Fruit fly (Drosophila melanogaster) whole organism, embryonic: ENCODE results near the gene CG11891.

Source experiments
- Adf1 ChIP-seq: fragments of 200-800 bp; sonication (Bioruptor generic); IDR thresholded peaks from 2 replicates; pipeline ENCODE4 v1.3.6; 2022; ENCODE audit warnings: missing biosample characterization, missing genetic modification characterization
- Atf-2 ChIP-seq: fragments of 200-800 bp; sonication (Bioruptor generic); optimal IDR thresholded peaks from 2 replicates; lab custom pipeline; 2016; ENCODE audit warnings: missing biosample characterization, missing genetic modification characterization
- Awh ChIP-seq: fragments of 200-800 bp; sonication (Bioruptor generic); IDR thresholded peaks from 2 replicates; pipeline ENCODE4, ENCODE4 v1.3.6; 2022; ENCODE audit warnings: missing biosample characterization, missing genetic modification characterization
- CG10209 ChIP-seq: fragments of 200-800 bp; sonication (Bioruptor generic); optimal IDR thresholded peaks from 3 replicates; lab custom pipeline; 2017; ENCODE audit warnings: missing biosample characterization, mild to moderate bottlenecking, missing genetic modification characterization, missing genetic modification reagents
- CG10366 ChIP-seq: fragments of 200-800 bp; sonication (Bioruptor generic); IDR thresholded peaks from 2 replicates; pipeline ENCODE4 v1.3.6; 2022; ENCODE audit warnings: missing biosample characterization, missing genetic modification characterization
- CG10431 ChIP-seq: fragments of 200-800 bp; sonication (Bioruptor generic); optimal IDR thresholded peaks from 3 replicates; lab custom pipeline; 2018; ENCODE audit warnings: missing biosample characterization, mild to moderate bottlenecking, missing genetic modification characterization
- CG12155 ChIP-seq: fragments of 200-800 bp; sonication (Bioruptor generic); optimal IDR thresholded peaks from 3 replicates; lab custom pipeline; 2016; ENCODE audit warnings: missing biosample characterization, missing genetic modification characterization
- CG12299 ChIP-seq: fragments of 200-800 bp; sonication (Bioruptor generic); optimal IDR thresholded peaks from 2 replicates; lab custom pipeline; 2018; ENCODE audit warnings: missing biosample characterization, mild to moderate bottlenecking, missing genetic modification characterization
- CG12659 ChIP-seq: fragments of 200-800 bp; sonication (Bioruptor generic); optimal IDR thresholded peaks from 3 replicates; lab custom pipeline; 2017; ENCODE audit warnings: mild to moderate bottlenecking, missing biosample characterization, missing genetic modification reagents, missing genetic modification characterization
- CG12744 ChIP-seq: fragments of 200-800 bp; sonication (Bioruptor generic); optimal IDR thresholded peaks from 2 replicates; lab custom pipeline; 2016; ENCODE audit warnings: missing biosample characterization, missing genetic modification characterization
- CG14014 ChIP-seq: fragments of 200-800 bp; sonication (Bioruptor generic); IDR thresholded peaks from 2 replicates; pipeline ENCODE4 v1.3.6; 2022; ENCODE audit warnings: missing biosample characterization, missing genetic modification characterization
- CG1529 ChIP-seq: fragments of 200-800 bp; sonication (Bioruptor generic); optimal IDR thresholded peaks from 3 replicates; lab custom pipeline; 2018; ENCODE audit warnings: missing biosample characterization, missing genetic modification characterization
- CG15696 ChIP-seq: fragments of 200-800 bp; sonication (Bioruptor generic); optimal IDR thresholded peaks from 2 replicates; lab custom pipeline; 2019; ENCODE audit warnings: missing biosample characterization, mild to moderate bottlenecking, missing genetic modification characterization, moderate library complexity
- CG17912 ChIP-seq: fragments of 200-800 bp; sonication (Bioruptor generic); optimal IDR thresholded peaks from 2 replicates; lab custom pipeline; 2018; ENCODE audit warnings: missing biosample characterization, mild to moderate bottlenecking, missing genetic modification characterization
- CG18619 ChIP-seq: fragments of 200-800 bp; sonication (Bioruptor generic); optimal IDR thresholded peaks from 3 replicates; lab custom pipeline; 2017; ENCODE audit warnings: missing biosample characterization, mild to moderate bottlenecking, missing genetic modification characterization
- CG3281 ChIP-seq: fragments of 200-800 bp; sonication (Bioruptor generic); optimal IDR thresholded peaks from 3 replicates; lab custom pipeline; 2017; ENCODE audit warnings: missing biosample characterization, mild to moderate bottlenecking, missing genetic modification characterization
- CG4730 ChIP-seq: fragments of 200-800 bp; sonication (Bioruptor generic); IDR thresholded peaks from 2 replicates; pipeline ENCODE4 v1.3.6; 2022; ENCODE audit warnings: missing biosample characterization, missing genetic modification characterization
- CG5953 ChIP-seq: fragments of 200-800 bp; sonication (Bioruptor generic); IDR thresholded peaks from 2 replicates; pipeline ENCODE4 v1.3.6; 2022; ENCODE audit warnings: missing biosample characterization, missing genetic modification characterization
- CG6175 ChIP-seq: fragments of 200-800 bp; sonication (Bioruptor generic); IDR thresholded peaks from 3 replicates; pipeline ENCODE4 v1.3.6; 2022; ENCODE audit warnings: missing biosample characterization, missing genetic modification characterization
- CG8359 ChIP-seq: fragments of 200-800 bp; sonication (Bioruptor generic); optimal IDR thresholded peaks from 2 replicates; lab custom pipeline; 2017; ENCODE audit warnings: missing biosample characterization, mild to moderate bottlenecking, missing genetic modification characterization, borderline replicate concordance
- CG9437 ChIP-seq: fragments of 200-800 bp; sonication (Bioruptor generic); optimal IDR thresholded peaks from 2 replicates; lab custom pipeline; 2018; ENCODE audit warnings: missing biosample characterization, mild to moderate bottlenecking, missing genetic modification characterization
- CG9932 ChIP-seq: fragments of 200-800 bp; sonication (Bioruptor generic); IDR thresholded peaks from 2 replicates; pipeline ENCODE4 v1.3.6; 2022; ENCODE audit warnings: missing biosample characterization, missing genetic modification characterization
- D19A ChIP-seq: fragments of 200-800 bp; optimal IDR thresholded peaks from 3 replicates; lab custom pipeline; 2019; ENCODE audit warnings: missing biosample characterization, mild to moderate bottlenecking, missing genetic modification characterization, moderate library complexity
- Doc2 ChIP-seq: fragments of 200-800 bp; sonication (Bioruptor generic); IDR thresholded peaks from 2 replicates; pipeline ENCODE4 v1.3.6; 2022; ENCODE audit warnings: missing biosample characterization, missing genetic modification characterization
- Ets65A ChIP-seq: fragments of 200-800 bp; sonication (Bioruptor generic); peaks from one replicate; lab custom pipeline; 2016; ENCODE audit warnings: missing biosample characterization, missing genetic modification characterization
- Ets97D ChIP-seq: fragments of 200-800 bp; sonication (Bioruptor generic); optimal IDR thresholded peaks from 3 replicates; lab custom pipeline; 2016; ENCODE audit warnings: missing biosample characterization, missing genetic modification characterization
- HHEX ChIP-seq: fragments of 200-800 bp; sonication (Bioruptor generic); optimal IDR thresholded peaks from 3 replicates; lab custom pipeline; 2017; ENCODE audit warnings: missing biosample characterization, mild to moderate bottlenecking, missing genetic modification characterization, missing genetic modification reagents
- HLH3B ChIP-seq: fragments of 200-800 bp; sonication (Bioruptor generic); IDR thresholded peaks from 2 replicates; pipeline ENCODE4 v1.3.6; 2022; ENCODE audit warnings: missing biosample characterization, missing genetic modification characterization
- Hr51 ChIP-seq, 2 experiments: fragments of 200-800 bp; sonication (Bioruptor generic); optimal IDR thresholded peaks; 2 replicates in 1 of 2; 3 replicates in 1 of 2; lab custom pipeline; 2016 to 2018; ENCODE audit warnings: missing biosample characterization in 2 of 2, missing genetic modification characterization in 2 of 2, mild to moderate bottlenecking in 1 of 2, moderate library complexity in 1 of 2
- Hr78 ChIP-seq, 2 experiments: fragments of 200-800 bp in 1 of 2; fragments of >200 bp in 1 of 2; sonication (Bioruptor generic) in 1 of 2; optimal IDR thresholded peaks; 2 replicates each; lab custom pipeline; 2017 to 2019; ENCODE audit warnings: missing biosample characterization in 2 of 2, missing genetic modification characterization in 2 of 2, mild to moderate bottlenecking in 1 of 2, moderate library complexity in 1 of 2
- Xbp1 ChIP-seq: fragments of 200-800 bp; sonication (Bioruptor generic); optimal IDR thresholded peaks from 3 replicates; lab custom pipeline; 2016; ENCODE audit warnings: missing biosample characterization, mild to moderate bottlenecking, missing genetic modification characterization
- ac ChIP-seq: fragments of 200-800 bp; sonication (Bioruptor generic); optimal IDR thresholded peaks from 3 replicates; lab custom pipeline; 2017; ENCODE audit warnings: missing biosample characterization, mild to moderate bottlenecking, missing genetic modification characterization
- ash1 ChIP-seq: fragments of 200-800 bp; sonication (Bioruptor generic); optimal IDR thresholded peaks from 2 replicates; lab custom pipeline; 2018; ENCODE audit warnings: missing biosample characterization, mild to moderate bottlenecking, missing genetic modification characterization
- bigmax ChIP-seq: fragments of 200-800 bp; sonication (Bioruptor generic); optimal IDR thresholded peaks from 2 replicates; lab custom pipeline; 2018; ENCODE audit warnings: missing biosample characterization, mild to moderate bottlenecking, missing genetic modification characterization
- dimm ChIP-seq: fragments of 200-800 bp; sonication (Bioruptor generic); IDR thresholded peaks from 2 replicates; pipeline ENCODE4 v1.3.6; 2022; ENCODE audit warnings: missing biosample characterization, missing genetic modification characterization
- ems ChIP-seq: fragments of 200-800 bp; sonication (Bioruptor generic); optimal IDR thresholded peaks from 3 replicates; lab custom pipeline; 2016; ENCODE audit warnings: missing biosample characterization, missing genetic modification characterization
- gfzf ChIP-seq: fragments of 200-800 bp; sonication (Bioruptor generic); optimal IDR thresholded peaks from 2 replicates; lab custom pipeline; 2016; ENCODE audit warnings: missing biosample characterization, mild to moderate bottlenecking, missing genetic modification characterization, moderate library complexity
- jigr1 ChIP-seq: fragments of 200-800 bp; sonication (Bioruptor generic); IDR thresholded peaks from 3 replicates; pipeline ENCODE4 v1.3.6; 2022; ENCODE audit warnings: missing biosample characterization, missing genetic modification characterization
- jumu ChIP-seq: fragments of 200-800 bp; sonication (Bioruptor generic); optimal IDR thresholded peaks from 3 replicates; lab custom pipeline; 2016; ENCODE audit warnings: missing biosample characterization, missing genetic modification characterization
- lbe ChIP-seq: fragments of 200-800 bp; sonication (Bioruptor generic); optimal IDR thresholded peaks from 2 replicates; lab custom pipeline; 2016; ENCODE audit warnings: missing biosample characterization, mild to moderate bottlenecking, missing genetic modification characterization
- mirr ChIP-seq: fragments of 200-800 bp; sonication (Bioruptor generic); optimal IDR thresholded peaks from 3 replicates; lab custom pipeline; 2018; ENCODE audit warnings: missing biosample characterization, mild to moderate bottlenecking, missing genetic modification characterization
- pan ChIP-seq, 4 experiments: fragments of >200 bp in 3 of 4; fragments of 200-800 bp in 1 of 4; sonication (Bioruptor generic) in 1 of 4; optimal IDR thresholded peaks in 3 of 4; IDR thresholded peaks in 1 of 4; 2 replicates each; pipeline versions ENCODE4 v1.3.6 to Lab custom; 2017 to 2022; ENCODE audit warnings: missing biosample characterization in 2 of 4, missing genetic modification characterization in 2 of 4, mixed read lengths in 1 of 4
- pnt ChIP-seq: fragments of 200-800 bp; sonication (Bioruptor generic); optimal IDR thresholded peaks from 3 replicates; lab custom pipeline; 2016; ENCODE audit warnings: missing biosample characterization, missing genetic modification characterization
- pum ChIP-seq: fragments of 200-800 bp; sonication (Bioruptor generic); optimal IDR thresholded peaks from 2 replicates; lab custom pipeline; 2016; ENCODE audit warnings: missing biosample characterization, missing genetic modification characterization
- sd ChIP-seq: fragments of 200-800 bp; sonication (Bioruptor generic); optimal IDR thresholded peaks from 3 replicates; lab custom pipeline; 2018; ENCODE audit warnings: missing biosample characterization, mild to moderate bottlenecking, missing genetic modification characterization, moderate library complexity
- sens-2 ChIP-seq: fragments of 200-800 bp; sonication (Bioruptor generic); IDR thresholded peaks from 2 replicates; pipeline ENCODE4 v1.3.6; 2022; ENCODE audit warnings: missing biosample characterization, missing genetic modification characterization
- slbo ChIP-seq: fragments of 200-800 bp; sonication (Bioruptor generic); IDR thresholded peaks from 2 replicates; pipeline ENCODE4 v1.3.6; 2022; ENCODE audit warnings: missing biosample characterization, missing genetic modification characterization
- stwl ChIP-seq: fragments of 200-800 bp; sonication (Bioruptor generic); optimal IDR thresholded peaks from 3 replicates; lab custom pipeline; 2018; ENCODE audit warnings: missing biosample characterization, mild to moderate bottlenecking, missing genetic modification characterization, moderate library complexity
- tio ChIP-seq: fragments of 200-800 bp; sonication (Bioruptor generic); optimal IDR thresholded peaks from 2 replicates; lab custom pipeline; 2017; ENCODE audit warnings: missing biosample characterization, missing genetic modification characterization, inconsistent platforms
- trem ChIP-seq: fragments of 200-800 bp; optimal IDR thresholded peaks from 3 replicates; lab custom pipeline; 2019; ENCODE audit warnings: missing biosample characterization, mild to moderate bottlenecking, missing genetic modification characterization, moderate library complexity

CG11891 gene

DNA sequence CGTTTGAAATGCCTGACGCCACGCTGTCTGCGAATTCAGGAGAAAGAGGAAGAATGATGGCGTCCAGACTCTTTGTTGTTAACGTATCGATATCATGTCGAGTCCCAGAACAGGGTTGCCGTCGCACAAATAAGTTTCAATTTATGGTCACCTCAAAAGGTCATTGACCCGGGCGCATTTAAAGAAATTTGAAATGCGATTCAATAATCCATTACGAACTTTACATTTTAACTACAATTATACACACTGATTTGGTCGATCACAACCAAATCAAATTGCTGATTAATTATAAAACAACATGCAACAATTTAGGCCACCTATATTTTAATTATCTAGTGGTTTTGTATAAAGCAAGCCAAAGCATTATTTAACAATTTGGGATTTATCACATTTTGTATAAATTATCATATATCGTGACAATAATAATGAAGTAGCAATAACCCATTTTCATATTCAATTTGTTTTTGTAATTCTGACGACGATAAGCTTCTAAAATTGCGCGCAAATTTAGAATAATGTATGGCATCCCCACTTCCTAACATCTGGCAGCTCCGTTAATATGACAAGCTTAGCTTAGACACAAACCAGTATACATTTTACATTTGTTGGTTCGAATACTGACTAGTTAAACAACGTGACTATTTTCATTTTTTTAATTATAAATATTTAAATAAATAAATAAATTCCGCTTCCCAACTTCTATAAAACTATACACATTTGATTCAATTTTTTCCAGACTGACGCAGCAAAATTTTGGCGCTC lies 24.8 kb upstream of the CG11891 start, which contains the start of gene bam (continued):
- TF ChIP-seq CG14014 (GFP tag; lab: Robert Waterston, UW) (no peak), gfzf (GFP tag; lab: Kevin White, UChicago) (peak; percentile 41), CG4730 (GFP tag; lab: Robert Waterston, UW) (no peak), Ets97D (peak; percentile 69), Doc2 (GFP tag; lab: Robert Waterston, UW) (no peak), stwl (tag; lab: Kevin White, UChicago) (peak; percentile 83), CG9932 (GFP tag; lab: Robert Waterston, UW) (no peak), CG10366 (no peak), CG12155 (GFP tag; lab: Kevin White, UChicago) (no peak), trem (tag; lab: Kevin White, UChicago) (peak; percentile 71), slbo (no peak), lbe (no peak), D19A (tag; lab: Kevin White, UChicago) (no peak), Xbp1 (no peak), CG17912 (no peak), Ets65A (GFP tag; lab: Kevin White, UChicago) (no peak), CG18619 (GFP tag; lab: Kevin White, UChicago) (no peak), bigmax (GFP tag; lab: Kevin White, UChicago) (no peak), Hr51 (GFP tag; optimal IDR thresholded peaks at IDR 0.05; lab: Kevin White, UChicago) (no peak), Adf1 (no peak), sens-2 (GFP tag; lab: Robert Waterston, UW) (no peak), CG9437 (no peak), CG10431 (GFP tag; lab: Kevin White, UChicago) (no peak), Hr78 (GFP tag; optimal IDR thresholded peaks at IDR 0.05; lab: Kevin White, UChicago) (no peak), HHEX (no peak), CG12299 (tag; lab: Kevin White, UChicago) (no peak), dimm (no peak), ac (GFP tag; lab: Kevin White, UChicago) (no peak), CG3281 (GFP tag; lab: Kevin White, UChicago) (no peak), jigr1 (no peak), ash1 (GFP tag; lab: Kevin White, UChicago) (no peak), ems (GFP tag; lab: Kevin White, UChicago) (no peak), CG8359 (GFP tag; lab: Kevin White, UChicago) (no peak), CG15696 (tag; lab: Kevin White, UChicago) (peak; percentile 7), pnt (GFP tag; lab: Kevin White, UChicago) (no peak), tio (GFP tag; lab: Kevin White, UChicago) (no peak), CG10209 (no peak), Atf-2 (no peak), CG12659 (GFP tag; lab: Kevin White, UChicago) (peak; percentile 37), jumu (GFP tag; lab: Kevin White, UChicago) (no peak), mirr (GFP tag; lab: Kevin White, UChicago) (no peak), CG5953 (GFP tag; lab: Robert Waterston, UW) (no peak), CG1529 (GFP tag; lab: Kevin White, UChicago) (no peak), HLH3B (GFP tag; lab: Robert Waterston, UW) (no peak), pum (GFP tag; lab: Kevin White, UChicago) (no peak), Awh (GFP tag; lab: Robert Waterston, UW) (no peak), CG12744 (GFP tag; lab: Kevin White, UChicago) (no peak), pan (optimal IDR thresholded peaks at IDR 0.05; lab: Kevin White, UChicago) (no peak), pan (GFP tag; optimal IDR thresholded peaks at IDR 0.05 in 1 of 2, IDR thresholded peaks at IDR 0.05 in 1 of 2) (no peak), sd (peak; percentile 52), CG6175 (GFP tag; lab: Robert Waterston, UW) (no peak)
